Worm (Caenorhabditis elegans): ENCODE results near the gene Y55F3AM.9.

DNA sequence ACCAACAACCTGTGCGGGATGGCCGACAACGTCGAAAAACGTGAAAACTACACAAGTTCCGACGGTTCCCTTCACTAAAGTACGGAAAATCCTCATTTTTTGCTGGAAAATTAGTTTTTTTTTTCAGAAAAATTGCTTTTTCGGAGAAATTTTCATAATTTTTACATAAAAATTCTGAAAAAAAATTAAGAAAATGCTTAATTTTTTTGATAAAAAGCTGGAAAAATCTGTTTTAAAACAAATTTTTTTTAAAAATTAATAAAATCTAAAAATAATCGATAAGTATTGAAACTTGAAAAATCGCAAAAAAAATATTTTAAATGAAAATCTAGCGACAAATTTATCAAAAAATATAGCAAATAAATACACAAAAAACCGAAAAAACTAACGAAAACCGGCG lies 3.8 kb downstream of the Y55F3AM.9 start, which contains the start of gene immp-2:
- TF ChIP-seq cog-1 (tag; optimal IDR thresholded peaks at IDR 0.05) (no peak), T22C8.4 (GFP tag; IDR thresholded peaks at IDR 0.05) (no peak), ztf-29 (GFP tag; IDR thresholded peaks at IDR 0.05) (no peak)
